Fruit fly (Drosophila melanogaster) Kc167 (cell line): ENCODE results near the gene CG15012.

Experiments
- Myc ChIP-seq: fragments of >200 bp; optimal IDR thresholded peaks from 2 replicates; lab custom pipeline; 2017; ENCODE audit warnings: missing external identifiers
- Sin3A ChIP-seq: fragments of >200 bp; optimal IDR thresholded peaks from 2 replicates; lab custom pipeline; 2018; ENCODE audit warnings: missing external identifiers
- h ChIP-seq: fragments of >200 bp; optimal IDR thresholded peaks from 3 replicates; lab custom pipeline; 2018; ENCODE audit warnings: missing external identifiers
- insv ChIP-seq: fragments of >200 bp; optimal IDR thresholded peaks from 3 replicates; lab custom pipeline; 2018; ENCODE audit warnings: missing external identifiers
- psq ChIP-seq: fragments of >200 bp; optimal IDR thresholded peaks from 2 replicates; lab custom pipeline; 2017; ENCODE audit warnings: missing external identifiers
- ttk ChIP-seq: sonication (Bioruptor generic); optimal IDR thresholded peaks from 2 replicates; lab custom pipeline; 2017; ENCODE audit warnings: missing external identifiers

Gene CG15012

DNA sequence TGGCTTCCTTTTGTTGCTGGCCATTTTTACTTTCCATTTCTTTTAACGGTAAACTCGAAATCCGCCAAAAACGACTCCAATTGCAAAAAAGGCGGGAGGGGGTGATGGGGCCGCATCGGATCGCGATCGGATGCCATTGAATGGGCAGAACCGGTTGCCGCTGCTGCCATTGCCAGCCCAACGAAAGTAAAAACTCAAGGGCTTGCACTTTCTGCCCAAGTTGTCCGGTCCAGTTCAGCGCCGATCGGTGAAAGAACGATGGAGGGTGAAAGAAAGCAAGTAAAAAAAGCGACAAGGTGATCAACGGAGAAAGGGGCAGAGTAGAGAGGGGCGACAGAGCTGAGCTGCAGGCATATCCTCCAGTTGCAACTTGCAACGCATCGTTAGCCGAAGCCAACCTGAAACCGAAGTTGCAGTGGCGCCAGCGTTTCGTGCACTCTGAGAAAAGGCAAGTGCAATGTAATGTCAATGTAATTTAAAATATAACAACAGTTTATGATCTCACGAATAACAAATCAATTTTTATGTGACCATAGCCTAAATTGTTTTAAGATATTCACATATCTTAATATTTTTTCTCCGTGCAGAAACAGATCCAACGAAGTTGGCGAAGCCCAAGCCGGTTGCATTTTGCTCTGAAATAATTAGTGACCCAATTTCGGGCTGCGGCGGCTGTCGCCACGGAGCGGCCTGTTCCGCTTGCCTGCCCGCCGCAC, 12.4 kb upstream of the CG15012 start:
- no peak for TF ChIP-seq insv (lab: Kevin White, UChicago)
- no peak for TF ChIP-seq ttk (lab: Kevin White, UChicago)
- TF ChIP-seq h (lab: Kevin White, UChicago): no peak
- no peak for TF ChIP-seq psq (lab: Kevin White, UChicago)
- no peak for TF ChIP-seq Myc
- no peak for TF ChIP-seq Sin3A (lab: Kevin White, UChicago)

DNA sequence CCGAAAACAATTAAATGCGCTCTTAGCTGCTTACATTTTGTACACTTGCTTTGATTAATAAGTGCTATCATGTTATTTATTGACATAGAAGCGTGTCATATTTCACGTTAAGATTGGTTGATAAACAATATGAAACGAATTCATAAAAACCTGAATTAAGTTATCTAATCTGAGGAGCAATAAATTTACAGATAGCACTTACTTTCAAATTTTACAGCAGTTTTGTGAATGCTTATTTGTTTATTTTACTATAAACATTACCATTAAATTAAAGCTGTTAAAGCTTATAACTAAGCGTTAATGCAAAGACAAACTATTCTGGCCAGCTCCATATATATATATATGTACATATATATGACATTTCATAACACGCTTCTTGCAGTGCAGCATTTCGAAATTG, 10.0 kb upstream of the CG15012 start:
- TF ChIP-seq psq (lab: Kevin White, UChicago) (no peak), insv (lab: Kevin White, UChicago) (no peak), ttk (lab: Kevin White, UChicago) (no peak), Myc (no peak), Sin3A (lab: Kevin White, UChicago) (no peak), h (lab: Kevin White, UChicago) (no peak)

DNA sequence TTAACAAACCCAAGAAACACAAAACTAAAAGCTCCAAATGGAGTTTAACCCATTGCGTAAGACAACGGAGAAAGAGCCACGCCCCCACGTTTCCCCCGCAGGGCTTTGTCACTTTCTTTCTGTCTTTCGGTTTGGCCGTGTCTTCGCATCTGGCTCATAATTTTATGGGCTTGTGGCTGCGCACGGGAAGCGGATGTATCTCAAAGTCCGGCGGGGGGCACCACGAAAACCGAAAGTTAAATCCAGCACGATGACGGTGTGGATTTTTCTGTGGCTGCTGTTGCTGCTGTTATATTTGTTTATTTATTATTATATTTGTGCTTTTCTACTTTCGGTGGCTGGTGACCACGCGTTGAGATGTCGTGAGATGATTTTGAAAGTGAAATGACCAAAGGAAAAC, 4.7 kb upstream of the CG15012 start:
- no peak for TF ChIP-seq h (lab: Kevin White, UChicago)
- no peak for TF ChIP-seq psq (lab: Kevin White, UChicago)
- TF ChIP-seq insv (lab: Kevin White, UChicago): no peak
- no peak for TF ChIP-seq ttk (lab: Kevin White, UChicago)
- no peak for TF ChIP-seq Myc
- no peak for TF ChIP-seq Sin3A (lab: Kevin White, UChicago)

DNA sequence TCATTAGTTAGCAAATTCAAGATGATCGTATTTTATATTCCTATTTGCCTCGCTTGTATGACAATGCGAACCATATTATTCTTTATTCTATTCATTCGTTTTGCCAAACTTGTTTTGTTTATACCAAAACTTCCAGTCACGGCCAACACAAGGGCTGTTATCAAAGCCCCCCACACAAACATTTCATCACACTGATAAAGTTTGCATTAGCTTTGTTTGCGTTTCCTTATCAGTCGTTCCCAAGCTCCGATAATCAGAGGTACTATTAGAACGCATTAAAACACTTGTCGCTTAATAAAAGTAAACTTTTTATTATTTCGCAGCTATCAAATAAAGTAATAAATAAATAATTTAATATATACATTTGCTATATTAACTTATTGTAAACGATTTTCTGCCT, 1.7 kb upstream of the CG15012 start:
- TF ChIP-seq h (lab: Kevin White, UChicago) (no peak), psq (lab: Kevin White, UChicago) (no peak), ttk (lab: Kevin White, UChicago) (no peak), insv (lab: Kevin White, UChicago) (no peak), Myc (no peak), Sin3A (lab: Kevin White, UChicago) (no peak)

DNA sequence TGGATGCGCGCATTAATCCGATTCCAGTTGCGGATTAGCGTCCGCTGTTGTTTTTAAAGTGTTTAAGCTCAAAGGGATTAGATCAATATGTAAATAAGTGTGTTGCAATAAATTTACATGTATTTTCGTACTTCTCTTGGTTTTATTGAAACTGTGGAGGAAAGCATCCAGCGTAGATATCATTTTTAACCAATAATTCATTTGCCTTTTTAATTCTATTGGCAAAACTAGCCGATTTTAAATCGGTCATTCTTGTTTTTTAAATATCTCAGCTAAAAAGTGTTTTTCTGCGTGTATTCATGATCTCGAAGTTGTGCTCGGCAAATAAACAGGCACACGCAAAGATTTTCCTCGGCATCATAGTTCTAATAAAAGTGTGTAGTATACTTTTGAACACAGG, 1.3 kb upstream of the CG15012 start:
- no peak for TF ChIP-seq Myc

DNA sequence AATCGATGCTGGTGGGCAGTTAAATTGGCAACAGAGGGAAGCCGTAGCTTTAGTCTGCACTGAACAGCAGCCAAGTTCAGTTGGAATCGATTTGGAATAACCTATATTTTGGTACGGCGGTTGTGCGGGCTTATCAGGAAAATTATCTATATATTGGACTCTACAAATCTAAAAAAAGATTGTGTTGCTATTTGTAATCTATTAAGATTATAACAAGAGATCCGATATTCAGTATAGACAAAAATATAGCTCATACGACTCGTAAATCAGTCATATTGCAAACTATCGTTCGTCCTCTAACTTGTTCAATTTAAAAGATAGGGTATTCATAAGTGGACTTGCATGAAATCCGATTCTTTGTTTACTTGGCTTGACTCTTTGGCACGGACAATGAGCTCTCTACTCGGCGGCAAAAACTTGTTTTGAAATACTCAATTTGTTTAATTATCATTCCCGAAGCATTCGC, 3.4 kb downstream of the CG15012 start, which contains the start of gene Hexo1:
Hexo1 (plus strand) TSS at position 51 of the 466 bp plus-strand sequence.
- TF ChIP-seq h (lab: Kevin White, UChicago): no peak
- no peak for TF ChIP-seq Sin3A (lab: Kevin White, UChicago)
- no peak for TF ChIP-seq Myc
- no peak for TF ChIP-seq insv (lab: Kevin White, UChicago)
- TF ChIP-seq psq (lab: Kevin White, UChicago): no peak
- TF ChIP-seq ttk (lab: Kevin White, UChicago): no peak

DNA sequence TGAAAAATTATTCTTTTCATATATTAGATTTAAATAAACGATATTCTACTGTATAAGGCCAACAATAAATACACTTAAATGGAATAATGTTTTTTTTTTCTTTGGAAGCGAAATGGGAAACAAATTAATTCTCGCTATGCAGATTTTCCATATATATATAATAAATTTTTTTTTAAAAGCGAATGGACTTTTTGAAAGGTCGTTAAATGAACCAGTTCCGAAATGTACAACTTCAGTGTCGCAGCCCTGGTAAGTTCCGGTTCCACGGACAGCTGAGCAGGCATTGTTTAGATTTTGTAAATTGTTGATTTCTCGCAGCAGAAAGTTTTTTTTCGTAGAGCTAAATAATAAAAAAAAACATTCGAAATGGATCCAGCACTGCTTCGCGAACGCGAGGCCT, 5.3 kb downstream of the CG15012 start, which contains the start of gene TfIIEbeta:
TfIIEbeta (plus strand) TSS at position 255 of the 400 bp plus-strand sequence.
- TF ChIP-seq Sin3A (lab: Kevin White, UChicago) (no peak), h (lab: Kevin White, UChicago) (no peak), psq (lab: Kevin White, UChicago) (no peak), ttk (lab: Kevin White, UChicago) (no peak), insv (lab: Kevin White, UChicago) (no peak), Myc (no peak)

DNA sequence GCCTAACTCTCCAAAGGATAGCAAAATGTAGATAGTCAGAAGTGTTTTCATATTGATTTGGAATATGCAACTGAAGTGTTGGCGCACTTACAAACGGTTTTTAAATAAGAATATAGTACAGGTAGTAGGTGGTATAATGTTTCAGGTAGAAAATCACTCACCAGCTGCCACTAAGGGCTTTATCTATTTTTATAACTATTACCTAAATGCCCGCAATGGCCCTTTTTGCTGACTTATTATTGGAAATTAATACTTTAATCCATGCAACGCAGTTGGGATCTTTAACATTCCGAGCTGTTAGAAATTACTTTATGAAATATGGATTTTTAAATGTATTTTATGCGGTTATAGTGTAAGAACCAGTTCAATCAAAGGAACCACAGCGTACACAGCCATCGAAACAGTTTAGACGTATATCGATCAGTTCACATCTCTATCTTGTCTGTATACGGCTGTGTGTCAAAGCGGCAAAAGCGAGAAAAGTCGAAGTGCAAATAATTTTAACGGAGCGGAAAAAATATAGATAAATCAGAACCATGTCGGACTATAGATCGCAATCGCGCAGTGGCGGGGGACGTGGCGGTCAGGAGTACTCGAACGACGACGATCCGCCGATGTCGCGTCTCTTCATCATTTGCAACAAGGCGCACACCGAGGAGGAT, 8.5 kb downstream of the CG15012 start, which contains the start of the genes srw and CG1316:
srw (minus strand) TSS at position 51 of the 662 bp plus-strand sequence.
CG1316 (plus strand) TSS at position 424 of the 662 bp plus-strand sequence.
- TF ChIP-seq Sin3A (lab: Kevin White, UChicago) (no peak), insv (lab: Kevin White, UChicago) (no peak), h (lab: Kevin White, UChicago) (no peak), psq (lab: Kevin White, UChicago) (no peak), Myc (no peak), ttk (lab: Kevin White, UChicago) (no peak)

DNA sequence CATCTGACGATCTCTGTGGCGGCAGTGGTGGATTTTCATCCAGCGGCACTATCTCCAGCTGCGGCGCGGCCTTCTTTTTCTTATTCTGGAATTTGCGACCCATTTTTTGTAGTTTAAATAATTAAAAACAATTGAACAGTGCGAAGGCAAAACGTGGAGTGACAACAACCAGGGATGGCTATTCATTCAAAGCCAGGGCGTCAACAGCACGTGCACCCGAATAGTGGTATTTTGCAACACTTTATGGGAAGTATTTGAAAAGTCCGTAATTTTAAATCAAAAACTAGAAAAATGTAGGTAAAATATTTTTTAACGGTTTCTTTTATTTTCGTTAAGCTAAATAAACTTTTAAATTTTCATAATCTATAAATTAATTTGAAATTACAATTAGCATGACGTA, 9.4 kb downstream of the CG15012 start, which contains the start of gene CG11583:
CG11583 (minus strand) TSS at position 191 of the 400 bp plus-strand sequence.
- TF ChIP-seq ttk (lab: Kevin White, UChicago) (no peak), Sin3A (lab: Kevin White, UChicago) (no peak), insv (lab: Kevin White, UChicago) (no peak), Myc (no peak), psq (lab: Kevin White, UChicago) (no peak), h (lab: Kevin White, UChicago) (no peak)

DNA sequence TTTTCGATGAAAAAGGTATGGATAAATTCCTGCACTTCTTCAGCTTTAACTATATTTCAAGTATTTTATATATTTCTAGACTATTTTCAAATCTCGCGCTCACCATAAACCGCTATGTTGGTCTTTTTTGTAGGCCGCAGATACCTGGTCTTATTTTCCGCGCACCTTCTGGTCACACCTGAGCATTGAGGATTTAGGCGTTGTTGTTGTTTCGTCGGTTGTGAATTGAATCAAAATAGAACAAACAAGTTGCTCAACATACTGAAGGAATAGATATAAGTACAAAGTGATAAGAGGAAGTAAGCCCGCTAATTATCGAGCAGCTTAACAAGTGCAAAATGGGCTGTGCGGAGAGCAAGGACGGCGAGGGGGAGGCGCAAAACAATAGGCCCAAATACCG, 14.2 kb downstream of the CG15012 start, which contains the start of gene Ctl1:
Ctl1 (plus strand) TSS at position 167 of the 400 bp plus-strand sequence.
- TF ChIP-seq Sin3A (lab: Kevin White, UChicago) (no peak), Myc (no peak)

DNA sequence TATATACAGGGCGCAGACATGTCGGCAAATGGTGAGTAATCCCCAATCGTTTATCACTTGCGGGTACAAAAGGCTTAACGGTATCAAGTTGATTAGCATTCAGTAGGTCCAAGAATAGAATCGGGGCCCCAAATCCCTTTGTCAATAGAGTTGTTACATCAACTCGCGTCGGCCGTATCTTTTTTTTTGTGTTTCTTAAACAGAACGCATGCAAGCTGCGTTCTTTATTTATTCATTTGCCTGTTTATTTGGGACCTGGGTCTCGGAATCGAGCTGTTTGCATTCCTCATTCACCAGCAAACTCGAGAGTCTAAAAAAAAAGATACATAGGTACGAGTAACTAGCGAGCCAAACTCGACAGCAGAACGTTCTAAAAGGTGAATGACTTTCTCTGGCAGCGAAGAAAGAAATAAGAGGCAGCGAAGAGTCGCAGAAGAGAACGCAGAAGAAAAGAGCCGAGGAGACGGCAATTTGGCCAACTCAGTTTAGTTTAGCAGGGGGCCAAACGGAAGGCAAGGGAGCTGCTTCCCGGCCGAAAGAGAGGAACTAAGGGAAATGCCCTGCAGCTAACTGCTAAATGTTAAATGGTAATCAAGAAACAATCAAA, 19.8 kb downstream of the CG15012 start:
- TF ChIP-seq Myc: no peak
- no peak for TF ChIP-seq h (lab: Kevin White, UChicago)
- no peak for TF ChIP-seq Sin3A (lab: Kevin White, UChicago)
- no peak for TF ChIP-seq insv (lab: Kevin White, UChicago)
- no peak for TF ChIP-seq ttk (lab: Kevin White, UChicago)
- TF ChIP-seq psq (lab: Kevin White, UChicago): no peak
